Fruit fly (Drosophila melanogaster) whole organism, embryonic: Measurements from ENCODE around the gene CG32182.

Source experiments
- BEAF-32 ChIP-seq: fragments of 200-800 bp; sonication (Bioruptor generic); optimal IDR thresholded peaks from 3 replicates; lab custom pipeline; 2017; ENCODE audit warnings: missing biosample characterization, missing genetic modification characterization, mild to moderate bottlenecking, moderate library complexity, missing genetic modification reagents
- Bdp1 ChIP-seq: fragments of 200-800 bp; sonication (Bioruptor generic); optimal IDR thresholded peaks from 3 replicates; lab custom pipeline; 2016; ENCODE audit warnings: missing biosample characterization, missing genetic modification characterization
- Bteb2 ChIP-seq: fragments of 200-800 bp; sonication (Bioruptor generic); optimal IDR thresholded peaks from 2 replicates; lab custom pipeline; 2016; ENCODE audit warnings: missing biosample characterization, missing genetic modification characterization
- CG1233 ChIP-seq: fragments of 200-800 bp; sonication (Bioruptor generic); optimal IDR thresholded peaks from 4 replicates; lab custom pipeline; 2018; ENCODE audit warnings: missing biosample characterization, mild to moderate bottlenecking, missing genetic modification characterization
- CG13775 ChIP-seq: fragments of 200-800 bp; sonication (Bioruptor generic); optimal IDR thresholded peaks from 3 replicates; lab custom pipeline; 2017; ENCODE audit warnings: missing biosample characterization, mild to moderate bottlenecking, missing genetic modification characterization
- CG15269 ChIP-seq: fragments of 200-800 bp; sonication (Bioruptor generic); optimal IDR thresholded peaks from 2 replicates; lab custom pipeline; 2018; ENCODE audit warnings: missing biosample characterization, mild to moderate bottlenecking, missing genetic modification characterization, moderate library complexity
- CG15514 ChIP-seq: fragments of 200-800 bp; sonication (Bioruptor generic); optimal IDR thresholded peaks from 3 replicates; lab custom pipeline; 2017; ENCODE audit warnings: missing biosample characterization, missing genetic modification characterization, mild to moderate bottlenecking, moderate library complexity, missing genetic modification reagents
- CG1602 ChIP-seq: fragments of 200-800 bp; sonication (Bioruptor generic); optimal IDR thresholded peaks from 3 replicates; lab custom pipeline; 2016; ENCODE audit warnings: missing biosample characterization, missing genetic modification characterization
- CG31365 ChIP-seq: fragments of 200-800 bp; sonication (Bioruptor generic); optimal IDR thresholded peaks from 2 replicates; lab custom pipeline; 2018; ENCODE audit warnings: missing biosample characterization, mild to moderate bottlenecking, missing genetic modification characterization
- CG31441 ChIP-seq: fragments of 200-800 bp; sonication (Bioruptor generic); IDR thresholded peaks from 2 replicates; pipeline ENCODE4 v1.3.6; 2022; ENCODE audit warnings: missing biosample characterization, missing genetic modification characterization
- CG34422 ChIP-seq: fragments of 200-800 bp; sonication (Bioruptor generic); IDR thresholded peaks from 3 replicates; pipeline ENCODE4 v1.3.6; 2022; ENCODE audit warnings: missing biosample characterization, missing genetic modification characterization
- CG3847 ChIP-seq: fragments of 200-800 bp; sonication (Bioruptor generic); IDR thresholded peaks from 2 replicates; pipeline ENCODE4 v1.3.6; 2022; ENCODE audit warnings: missing biosample characterization, missing genetic modification characterization
- CG43689 ChIP-seq: fragments of 200-800 bp; sonication (Bioruptor generic); IDR thresholded peaks from 2 replicates; pipeline ENCODE4 v1.3.6; 2022; ENCODE audit warnings: missing biosample characterization, missing genetic modification characterization
- CG4617 ChIP-seq: fragments of 200-800 bp; sonication (Bioruptor generic); optimal IDR thresholded peaks from 3 replicates; lab custom pipeline; 2016; ENCODE audit warnings: missing biosample characterization, missing genetic modification characterization, borderline replicate concordance
- CG7839 ChIP-seq: fragments of 200-800 bp; sonication (Bioruptor generic); optimal IDR thresholded peaks from 3 replicates; lab custom pipeline; 2018; ENCODE audit warnings: missing biosample characterization, mild to moderate bottlenecking, missing genetic modification characterization, moderate library complexity
- CG7928 ChIP-seq: fragments of 200-800 bp; sonication (Bioruptor generic); optimal IDR thresholded peaks from 2 replicates; lab custom pipeline; 2017; ENCODE audit warnings: missing biosample characterization, mild to moderate bottlenecking, missing genetic modification characterization
- CG9817 ChIP-seq: fragments of 200-800 bp; sonication (Bioruptor generic); optimal IDR thresholded peaks from 2 replicates; lab custom pipeline; 2018; ENCODE audit warnings: missing biosample characterization, mild to moderate bottlenecking, missing genetic modification characterization, moderate library complexity
- CoRest ChIP-seq: fragments of 200-800 bp; sonication (Bioruptor generic); optimal IDR thresholded peaks from 3 replicates; lab custom pipeline; 2018; ENCODE audit warnings: missing biosample characterization, mild to moderate bottlenecking, missing genetic modification characterization, moderate library complexity
- Dek ChIP-seq: fragments of 200-800 bp; sonication (Bioruptor generic); optimal IDR thresholded peaks from 3 replicates; lab custom pipeline; 2019; ENCODE audit warnings: missing biosample characterization, mild to moderate bottlenecking, missing genetic modification characterization, moderate library complexity
- Dp ChIP-seq: fragments of 200-800 bp; sonication (Bioruptor generic); optimal IDR thresholded peaks from 2 replicates; lab custom pipeline; 2018; ENCODE audit warnings: missing biosample characterization, mild to moderate bottlenecking, missing genetic modification characterization, moderate library complexity
- HLH3B ChIP-seq: fragments of 200-800 bp; sonication (Bioruptor generic); IDR thresholded peaks from 2 replicates; pipeline ENCODE4 v1.3.6; 2022; ENCODE audit warnings: missing biosample characterization, missing genetic modification characterization
- Hmr ChIP-seq: fragments of 200-800 bp; sonication (Bioruptor generic); optimal IDR thresholded peaks from 3 replicates; lab custom pipeline; 2017; ENCODE audit warnings: mild to moderate bottlenecking, missing biosample characterization, missing genetic modification reagents, missing genetic modification characterization
- Hr39 ChIP-seq: fragments of >200 bp; optimal IDR thresholded peaks from 2 replicates; lab custom pipeline; 2017
- Med ChIP-seq: fragments of 200-800 bp; sonication (Bioruptor generic); peaks from one replicate; lab custom pipeline; 2016; ENCODE audit warnings: missing biosample characterization, missing genetic modification characterization, mild to moderate bottlenecking, inconsistent platforms, moderate library complexity
- NC2β ChIP-seq: fragments of 200-800 bp; sonication (Bioruptor generic); optimal IDR thresholded peaks from 2 replicates; lab custom pipeline; 2016; ENCODE audit warnings: missing biosample characterization, missing genetic modification characterization
- Xbp1 ChIP-seq: fragments of 200-800 bp; sonication (Bioruptor generic); optimal IDR thresholded peaks from 3 replicates; lab custom pipeline; 2016; ENCODE audit warnings: missing biosample characterization, mild to moderate bottlenecking, missing genetic modification characterization
- bbx ChIP-seq: fragments of 200-800 bp; sonication (Bioruptor generic); IDR thresholded peaks from 2 replicates; pipeline ENCODE4 v1.3.6; 2022; ENCODE audit warnings: missing biosample characterization, missing genetic modification characterization; ENCODE audit not compliant: partially characterized antibody
- bsh ChIP-seq, 2 experiments: fragments of 200-800 bp; sonication (Bioruptor generic); optimal IDR thresholded peaks; 2 replicates each; lab custom pipeline; 2017 to 2018; ENCODE audit warnings: mild to moderate bottlenecking in 2 of 2, missing biosample characterization in 2 of 2, missing genetic modification characterization in 2 of 2, moderate library complexity in 1 of 2
- chm ChIP-seq: fragments of 200-800 bp; sonication (Bioruptor generic); IDR thresholded peaks from 2 replicates; pipeline ENCODE4 v1.3.6; 2022; ENCODE audit warnings: missing biosample characterization, missing genetic modification characterization
- dm ChIP-seq: fragments of 200-800 bp; sonication (Bioruptor generic); optimal IDR thresholded peaks from 3 replicates; lab custom pipeline; 2016; ENCODE audit warnings: missing biosample characterization, missing genetic modification characterization
- ewg ChIP-seq: fragments of 200-800 bp; sonication (Bioruptor generic); optimal IDR thresholded peaks from 3 replicates; lab custom pipeline; 2017; ENCODE audit warnings: mild to moderate bottlenecking, missing biosample characterization, missing genetic modification reagents, missing genetic modification characterization
- gem ChIP-seq: fragments of 200-800 bp; sonication (Bioruptor generic); optimal IDR thresholded peaks from 2 replicates; lab custom pipeline; 2019; ENCODE audit warnings: missing biosample characterization, mild to moderate bottlenecking, missing genetic modification characterization, moderate library complexity
- grau ChIP-seq: fragments of 200-800 bp; optimal IDR thresholded peaks from 3 replicates; lab custom pipeline; 2019; ENCODE audit warnings: missing biosample characterization, mild to moderate bottlenecking, missing genetic modification characterization, moderate library complexity
- hkb ChIP-seq, 2 experiments: fragments of 200-800 bp in 1 of 2; fragments of >200 bp in 1 of 2; sonication (Bioruptor generic) in 1 of 2; IDR thresholded peaks in 1 of 2; optimal IDR thresholded peaks in 1 of 2; 2 replicates each; pipeline versions ENCODE4 v1.3.6 to Lab custom; 2017 to 2022; ENCODE audit warnings: missing biosample characterization in 1 of 2, missing genetic modification characterization in 1 of 2
- ind ChIP-seq: fragments of 200-800 bp; sonication (Bioruptor generic); optimal IDR thresholded peaks from 3 replicates; lab custom pipeline; 2016; ENCODE audit warnings: missing biosample characterization, missing genetic modification characterization
- ken ChIP-seq: fragments of 200-800 bp; sonication (Bioruptor generic); IDR thresholded peaks from 3 replicates; pipeline ENCODE4 v1.3.6; 2022; ENCODE audit warnings: missing biosample characterization, missing genetic modification characterization
- klu ChIP-seq: fragments of 200-800 bp; sonication (Bioruptor generic); IDR thresholded peaks from 2 replicates; pipeline ENCODE4 v1.3.6; 2022; ENCODE audit warnings: missing biosample characterization, missing genetic modification characterization
- lilli ChIP-seq: fragments of 200-800 bp; sonication (Bioruptor generic); optimal IDR thresholded peaks from 3 replicates; lab custom pipeline; 2016; ENCODE audit warnings: missing biosample characterization, missing genetic modification characterization
- org-1 ChIP-seq: fragments of 200-800 bp; sonication (Bioruptor generic); optimal IDR thresholded peaks from 2 replicates; lab custom pipeline; 2017; ENCODE audit warnings: missing biosample characterization, missing genetic modification characterization
- pb ChIP-seq: fragments of 200-800 bp; sonication (Bioruptor generic); optimal IDR thresholded peaks from 3 replicates; lab custom pipeline; 2016; ENCODE audit warnings: missing biosample characterization, missing genetic modification characterization
- peb ChIP-seq: fragments of 200-800 bp; sonication (Bioruptor generic); IDR thresholded peaks from 2 replicates; pipeline ENCODE4 v1.3.6; 2022; ENCODE audit warnings: missing biosample characterization, missing genetic modification characterization
- pzg ChIP-seq: fragments of 200-800 bp; sonication (Bioruptor generic); optimal IDR thresholded peaks from 3 replicates; lab custom pipeline; 2018; ENCODE audit warnings: missing biosample characterization, mild to moderate bottlenecking, missing genetic modification characterization, moderate library complexity
- row ChIP-seq: fragments of 200-800 bp; sonication (Bioruptor generic); IDR thresholded peaks from 3 replicates; pipeline ENCODE4 v1.3.6; 2022; ENCODE audit warnings: missing biosample characterization, missing genetic modification characterization
- sima ChIP-seq: fragments of 200-800 bp; sonication (Bioruptor generic); optimal IDR thresholded peaks from 2 replicates; lab custom pipeline; 2016; ENCODE audit warnings: missing biosample characterization, missing genetic modification characterization
- slbo ChIP-seq: fragments of 200-800 bp; sonication (Bioruptor generic); IDR thresholded peaks from 2 replicates; pipeline ENCODE4 v1.3.6; 2022; ENCODE audit warnings: missing biosample characterization, missing genetic modification characterization
- sug ChIP-seq: fragments of 200-800 bp; optimal IDR thresholded peaks from 2 replicates; lab custom pipeline; 2019; ENCODE audit warnings: missing biosample characterization, mild to moderate bottlenecking, missing genetic modification characterization, moderate library complexity
- trh ChIP-seq: fragments of 200-800 bp; sonication (Bioruptor generic); optimal IDR thresholded peaks from 2 replicates; lab custom pipeline; 2016; ENCODE audit warnings: missing biosample characterization, missing genetic modification characterization
- ttk ChIP-seq: fragments of 200-800 bp; sonication (Bioruptor generic); IDR thresholded peaks from 2 replicates; pipeline ENCODE4 v2.1.2; 2022; ENCODE audit warnings: missing biosample characterization, missing genetic modification characterization
- zfh2 ChIP-seq: fragments of 200-800 bp; sonication (Bioruptor generic); optimal IDR thresholded peaks from 2 replicates; lab custom pipeline; 2016; ENCODE audit warnings: missing biosample characterization, missing genetic modification characterization

Gene CG32182

dm6 chr3L:17802107-17802506, 44.2 kb downstream of the CG32182 start, which contains the start of gene NUCB1 (continued):
- TF ChIP-seq hkb (optimal IDR thresholded peaks at IDR 0.05; lab: Kevin White, UChicago) (no peak), hkb (GFP tag; IDR thresholded peaks at IDR 0.05; lab: Robert Waterston, UW) (peak; percentile 36; the same call in 1 of the 2 replicates), NC2β (peak; percentile 40), CG1233 (GFP tag; lab: Kevin White, UChicago) (peak; percentile 8), sima (GFP tag; lab: Kevin White, UChicago) (no peak)
- TF ChIP-seq, all 482 proteins: peak for 182

dm6 chr3L:17804511-17804910, 46.6 kb downstream of the CG32182 start, which contains the start of gene ais:
TSS of gene ais (minus strand) at chr3L:17804715.
- no peak for TF ChIP-seq bsh (GFP tag; optimal IDR thresholded peaks at IDR 0.05; lab: Kevin White, UChicago)
- no peak for TF ChIP-seq bbx (GFP tag; lab: Robert Waterston, UW)
- no peak for TF ChIP-seq CG31441 (GFP tag; lab: Robert Waterston, UW)
- peak; percentile 70 for TF ChIP-seq slbo (GFP tag; lab: Robert Waterston, UW)
- TF ChIP-seq CoRest (tag; lab: Kevin White, UChicago), result peak; percentile 29
- TF ChIP-seq CG7928 (GFP tag; lab: Kevin White, UChicago), result peak; percentile 55
- TF ChIP-seq Xbp1 (GFP tag; lab: Kevin White, UChicago), result peak; percentile 34
- TF ChIP-seq ewg (GFP tag; lab: Kevin White, UChicago), result peak; percentile 18
- TF ChIP-seq Dek, result no peak
- TF ChIP-seq CG3847, result peak; percentile 64; the same call in 1 of the 2 replicates
- TF ChIP-seq CG7839 (tag; lab: Kevin White, UChicago), result peak; percentile 14
- TF ChIP-seq Bdp1 (GFP tag; lab: Kevin White, UChicago), result no peak
- TF ChIP-seq CG9817 (tag; lab: Kevin White, UChicago), result peak; percentile 22
- TF ChIP-seq CG13775 (GFP tag; lab: Kevin White, UChicago), result peak; percentile 14
- no peak for TF ChIP-seq CG43689 (GFP tag; lab: Robert Waterston, UW)
- no peak for TF ChIP-seq ttk (GFP tag; lab: Robert Waterston, UW)
- no peak for TF ChIP-seq org-1 (GFP tag; lab: Kevin White, UChicago)
- TF ChIP-seq sima (GFP tag; lab: Kevin White, UChicago), result no peak
- TF ChIP-seq CG4617 (GFP tag; lab: Kevin White, UChicago), result no peak
- TF ChIP-seq peb (GFP tag; lab: Robert Waterston, UW), result no peak
- peak; percentile 38 for TF ChIP-seq pzg (GFP tag; lab: Kevin White, UChicago)
- no peak for TF ChIP-seq Bteb2
- TF ChIP-seq trh (GFP tag; lab: Kevin White, UChicago), result no peak
- peak; percentile 45 for TF ChIP-seq sug (tag; lab: Kevin White, UChicago)
- no peak for TF ChIP-seq HLH3B (GFP tag; lab: Robert Waterston, UW)
- no peak for TF ChIP-seq CG31365 (tag; lab: Kevin White, UChicago)
- no peak for TF ChIP-seq CG15514
- TF ChIP-seq dm (GFP tag; lab: Kevin White, UChicago), result peak; percentile 93
- TF ChIP-seq lilli (GFP tag; lab: Kevin White, UChicago), result peak; percentile 54
- TF ChIP-seq Med (GFP tag; lab: Kevin White, UChicago), result peak; percentile 69
- TF ChIP-seq chm (GFP tag; lab: Robert Waterston, UW), result peak; percentile 39; the same call in 1 of the 2 replicates
- no peak for TF ChIP-seq ken (GFP tag; lab: Robert Waterston, UW)
- peak; percentile 34 for TF ChIP-seq BEAF-32 (GFP tag; lab: Kevin White, UChicago)
- TF ChIP-seq row (GFP tag; lab: Robert Waterston, UW), result peak; percentile 77
- TF ChIP-seq grau, result peak; percentile 41
- no peak for TF ChIP-seq ind
- TF ChIP-seq pb (GFP tag; lab: Kevin White, UChicago), result no peak
- TF ChIP-seq gem, result no peak
- peak; percentile 11 for TF ChIP-seq zfh2 (GFP tag; lab: Kevin White, UChicago)
- no peak for TF ChIP-seq klu
- TF ChIP-seq CG15269 (tag; lab: Kevin White, UChicago), result peak; percentile 23
- no peak for TF ChIP-seq CG1602 (GFP tag; lab: Kevin White, UChicago)
- peak; percentile 11 for TF ChIP-seq Hmr (GFP tag; lab: Kevin White, UChicago)
- TF ChIP-seq Hr39 (lab: Kevin White, UChicago), result no peak
- 0 out of 3 replicates have a peak, but pooled peaks have one; percentile 10 for TF ChIP-seq CG34422 (GFP tag; lab: Robert Waterston, UW)
- TF ChIP-seq Dp (GFP tag; lab: Kevin White, UChicago), result peak; percentile 42
